Fruit fly (Drosophila melanogaster): ENCODE results near the gene msk.

Gene msk

DNA sequence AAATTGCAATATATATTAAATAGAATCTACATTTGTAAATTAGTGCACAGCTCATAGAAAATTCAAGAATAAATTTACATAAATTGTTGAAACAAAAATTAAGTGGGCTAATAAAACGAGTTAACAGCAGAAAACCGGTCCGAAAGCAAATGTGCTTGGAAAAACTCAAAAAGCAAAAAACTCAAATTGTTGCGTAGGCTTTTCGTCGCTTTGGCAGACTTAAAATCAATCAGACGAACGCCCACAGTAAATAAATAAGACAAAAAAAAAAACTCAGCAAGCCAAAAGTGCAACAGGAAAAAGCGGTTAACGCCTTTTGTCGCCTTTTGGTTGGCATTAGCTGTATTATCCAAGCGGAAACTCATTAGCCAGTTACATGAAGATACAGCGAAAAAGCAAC, 38.0 kb upstream of the msk start:
- no peak for TF ChIP-seq net (GFP tag; optimal IDR thresholded peaks at IDR 0.05)
- TF ChIP-seq CG10669 (GFP tag; optimal IDR thresholded peaks at IDR 0.05) = no peak
- no peak for TF ChIP-seq Sox14 (GFP tag; optimal IDR thresholded peaks at IDR 0.05)
- TF ChIP-seq CG8319 (GFP tag; optimal IDR thresholded peaks at IDR 0.05) = no peak
- TF ChIP-seq pdm3 (GFP tag; optimal IDR thresholded peaks at IDR 0.05) = no peak

dm6 chr3L:8079598-8079997, 36.4 kb upstream of the msk start:
- TF ChIP-seq CG6163 (GFP tag; IDR thresholded peaks at IDR 0.05) = no peak
- TF ChIP-seq Sox14 (GFP tag; optimal IDR thresholded peaks at IDR 0.05) = no peak
- TF ChIP-seq eg (GFP tag; IDR thresholded peaks at IDR 0.05) = no peak
- TF ChIP-seq net (GFP tag; optimal IDR thresholded peaks at IDR 0.05) = no peak
- TF ChIP-seq Sox15 (GFP tag; optimal IDR thresholded peaks at IDR 0.05) = no peak
- no peak for TF ChIP-seq CG11294 (GFP tag; IDR thresholded peaks at IDR 0.05)
- TF ChIP-seq dac (GFP tag; optimal IDR thresholded peaks at IDR 0.05) = no peak

- TF ChIP-seq eg (GFP tag; IDR thresholded peaks at IDR 0.05) (no peak), Met (GFP tag; optimal IDR thresholded peaks at IDR 0.05) (no peak), Eip75B (GFP tag; optimal IDR thresholded peaks at IDR 0.05) (no peak), CG34406 (GFP tag; optimal IDR thresholded peaks at IDR 0.05) (no peak), CG6792 (GFP tag; optimal IDR thresholded peaks at IDR 0.05) (no peak), esn (GFP tag; optimal IDR thresholded peaks at IDR 0.05) (no peak)
Observed at dm6 chr3L:8080790-8081189, 35.2 kb upstream of the msk start.

dm6 chr3L:8081822-8082221, 34.2 kb upstream of the msk start:
- 0 out of 3 replicates have a peak, but pooled peaks have one; percentile 18 for TF ChIP-seq eg (GFP tag; IDR thresholded peaks at IDR 0.05)
- no peak for TF ChIP-seq Sox15 (GFP tag; optimal IDR thresholded peaks at IDR 0.05)
- TF ChIP-seq Smox (GFP tag; optimal IDR thresholded peaks at IDR 0.05) = peak; percentile 28
- TF ChIP-seq Eip78C (GFP tag) = peak; percentile 84
- TF ChIP-seq dsx (GFP tag; optimal IDR thresholded peaks at IDR 0.05; ENCODE audit: poor library complexity, severe bottlenecking) = peak; percentile 43
- TF ChIP-seq Sox14 (GFP tag; optimal IDR thresholded peaks at IDR 0.05) = peak; percentile 48
- no peak for TF ChIP-seq Blimp-1 (GFP tag; optimal IDR thresholded peaks at IDR 0.05)
- peak; percentile 13 for TF ChIP-seq CG31627 (GFP tag; optimal IDR thresholded peaks at IDR 0.05)
- peak; percentile 85 for TF ChIP-seq Sox102F (GFP tag; optimal IDR thresholded peaks at IDR 0.05)
- TF ChIP-seq Ets21C (GFP tag; optimal IDR thresholded peaks at IDR 0.05) = no peak
- TF ChIP-seq net (GFP tag; optimal IDR thresholded peaks at IDR 0.05) = peak; percentile 62
- peak; percentile 16 for TF ChIP-seq CG1621 (tag; optimal IDR thresholded peaks at IDR 0.05)
- peak; percentile 45 for TF ChIP-seq Eip93F (GFP tag; optimal IDR thresholded peaks at IDR 0.05)
- no peak for TF ChIP-seq spab (GFP tag; optimal IDR thresholded peaks at IDR 0.05)
- peak; percentile 28 for TF ChIP-seq CG8632 (GFP tag; optimal IDR thresholded peaks at IDR 0.05)
- TF ChIP-seq Met (GFP tag; optimal IDR thresholded peaks at IDR 0.05) = peak; percentile 59
- no peak for TF ChIP-seq CG11294 (GFP tag; IDR thresholded peaks at IDR 0.05)
- peak; percentile 74; the same call in 2 of the 3 replicates for TF ChIP-seq CG6163 (GFP tag; IDR thresholded peaks at IDR 0.05)
- peak; percentile 49; the same call in 1 of the 3 replicates for TF ChIP-seq CG8119 (GFP tag; IDR thresholded peaks at IDR 0.05)
- peak; percentile 26 for TF ChIP-seq CG11762 (GFP tag; optimal IDR thresholded peaks at IDR 0.05; ENCODE audit: insufficient read depth)
- TF ChIP-seq svp (GFP tag) = no peak
- peak; percentile 44 for TF ChIP-seq CG7368 (GFP tag; optimal IDR thresholded peaks at IDR 0.05)
- TF ChIP-seq CG6854 (GFP tag; optimal IDR thresholded peaks at IDR 0.05) = peak; percentile 71
- peak; percentile 88 for TF ChIP-seq fkh (GFP tag; optimal IDR thresholded peaks at IDR 0.05)
- TF ChIP-seq CG34406 (GFP tag; optimal IDR thresholded peaks at IDR 0.05) = peak; percentile 19
- no peak for TF ChIP-seq Hr38 (GFP tag; optimal IDR thresholded peaks at IDR 0.05)
- peak; percentile 4 for TF ChIP-seq Ets96B (tag; optimal IDR thresholded peaks at IDR 0.05)
- peak; percentile 51 for TF ChIP-seq lz (GFP tag; optimal IDR thresholded peaks at IDR 0.05)
- no peak for TF ChIP-seq dac (GFP tag; optimal IDR thresholded peaks at IDR 0.05)
- TF ChIP-seq CG6792 (GFP tag; optimal IDR thresholded peaks at IDR 0.05) = peak; percentile 38
- no peak for TF ChIP-seq CG10669 (GFP tag; optimal IDR thresholded peaks at IDR 0.05)
- TF ChIP-seq CG3919 (GFP tag; optimal IDR thresholded peaks at IDR 0.05) = peak; percentile 63
- no peak for TF ChIP-seq Hr39 (GFP tag; optimal IDR thresholded peaks at IDR 0.05)
- TF ChIP-seq OdsH (GFP tag; optimal IDR thresholded peaks at IDR 0.05) = peak; percentile 8
- TF ChIP-seq CG8319 (GFP tag; optimal IDR thresholded peaks at IDR 0.05) = peak; percentile 8
- no peak; the same call in 1 of the 2 replicates for TF ChIP-seq CG15336 (GFP tag; IDR thresholded peaks at IDR 0.05)
- no peak for TF ChIP-seq CG6808 (GFP tag; optimal IDR thresholded peaks at IDR 0.05)
- no peak for TF ChIP-seq cyc (GFP tag; optimal IDR thresholded peaks at IDR 0.05)
- peak; percentile 41 for TF ChIP-seq Eip75B (GFP tag; optimal IDR thresholded peaks at IDR 0.05)
- peak; percentile 8 for TF ChIP-seq CG3032 (tag; optimal IDR thresholded peaks at IDR 0.05)
- TF ChIP-seq CG11902 (GFP tag; optimal IDR thresholded peaks at IDR 0.05) = no peak
- peak; percentile 50 for TF ChIP-seq topi (GFP tag; optimal IDR thresholded peaks at IDR 0.05)
